Fruit fly (Drosophila melanogaster) whole organism: ENCODE measurements around the gene pon.

ENCODE experiments used
- CG8478 ChIP-seq: fragments of >200 bp; optimal IDR thresholded peaks from 2 replicates; lab custom pipeline; 2018; ENCODE audit warnings: inconsistent platforms
- Dll ChIP-seq: fragments of >200 bp; optimal IDR thresholded peaks from 2 replicates; lab custom pipeline; 2017
- EcR ChIP-seq, 2 experiments: fragments of >200 bp; optimal IDR thresholded peaks; 2 replicates each; lab custom pipeline; 2017; ENCODE audit warnings: missing biosample characterization in 2 of 2, missing genetic modification characterization in 2 of 2, missing genetic modification reagents in 2 of 2
- pan ChIP-seq: fragments of >200 bp; optimal IDR thresholded peaks from 2 replicates; lab custom pipeline; 2017
- psq ChIP-seq: fragments of >200 bp; optimal IDR thresholded peaks from 2 replicates; lab custom pipeline; 2017
- usp ChIP-seq: fragments of >200 bp; optimal IDR thresholded peaks from 2 replicates; lab custom pipeline; 2017; ENCODE audit warnings: missing biosample characterization, missing genetic modification characterization, mixed read lengths

Gene pon

dm6 chrX:4609737-4610136, 26.4 kb upstream of the pon start:
- TF ChIP-seq Dll, result no peak
- no peak for TF ChIP-seq CG8478 (lab: Kevin White, UChicago)
- no peak for TF ChIP-seq psq (lab: Kevin White, UChicago)
- TF ChIP-seq EcR (GFP tag; optimal IDR thresholded peaks at IDR 0.05; lab: Kevin White, UChicago), result no peak
- no peak for TF ChIP-seq usp (GFP tag; lab: Kevin White, UChicago)
- no peak for TF ChIP-seq pan (lab: Kevin White, UChicago)

- TF ChIP-seq pan (lab: Kevin White, UChicago) (no peak), psq (lab: Kevin White, UChicago) (no peak), Dll (no peak), CG8478 (lab: Kevin White, UChicago) (no peak), usp (GFP tag; lab: Kevin White, UChicago) (no peak), EcR (GFP tag; optimal IDR thresholded peaks at IDR 0.05; lab: Kevin White, UChicago) (no peak)
Observed at dm6 chrX:4610481-4610880, 25.6 kb upstream of the pon start.

dm6 chrX:4612454-4612853, 23.7 kb upstream of the pon start:
- TF ChIP-seq Dll (no peak), usp (GFP tag; lab: Kevin White, UChicago) (no peak), psq (lab: Kevin White, UChicago) (no peak), EcR (GFP tag; optimal IDR thresholded peaks at IDR 0.05; lab: Kevin White, UChicago) (no peak), pan (lab: Kevin White, UChicago) (no peak), CG8478 (lab: Kevin White, UChicago) (no peak)

dm6 chrX:4613613-4614012, 22.5 kb upstream of the pon start:
- TF ChIP-seq psq (lab: Kevin White, UChicago) (no peak), pan (lab: Kevin White, UChicago) (no peak), EcR (GFP tag; optimal IDR thresholded peaks at IDR 0.05; lab: Kevin White, UChicago) (no peak)

- no peak for TF ChIP-seq pan (lab: Kevin White, UChicago)
- no peak for TF ChIP-seq CG8478 (lab: Kevin White, UChicago)
- no peak for TF ChIP-seq usp (GFP tag; lab: Kevin White, UChicago)
- no peak for TF ChIP-seq Dll
- TF ChIP-seq EcR (GFP tag; optimal IDR thresholded peaks at IDR 0.05; lab: Kevin White, UChicago), result no peak
- no peak for TF ChIP-seq psq (lab: Kevin White, UChicago)
Observed at dm6 chrX:4614325-4614724, 21.8 kb upstream of the pon start.

- no peak for TF ChIP-seq Dll
- no peak for TF ChIP-seq usp (GFP tag; lab: Kevin White, UChicago)
- TF ChIP-seq pan (lab: Kevin White, UChicago), result no peak
Observed at dm6 chrX:4614945-4615344, 21.2 kb upstream of the pon start.

- no peak for TF ChIP-seq psq (lab: Kevin White, UChicago)
Observed at dm6 chrX:4615684-4616292, 20.3 kb upstream of the pon start.

dm6 chrX:4616865-4617669, 19.1 kb upstream of the pon start, which contains the start of gene peb:
Gene peb (plus strand): TSS chrX:4617564.
- TF ChIP-seq Dll (peak; percentile 87), psq (lab: Kevin White, UChicago) (no peak)

- no peak for TF ChIP-seq psq (lab: Kevin White, UChicago)
- no peak for TF ChIP-seq Dll
- no peak for TF ChIP-seq CG8478 (lab: Kevin White, UChicago)
- no peak for TF ChIP-seq usp (GFP tag; lab: Kevin White, UChicago)
- TF ChIP-seq pan (lab: Kevin White, UChicago), result no peak
- TF ChIP-seq EcR (GFP tag; optimal IDR thresholded peaks at IDR 0.05; lab: Kevin White, UChicago), result no peak
Observed at dm6 chrX:4618869-4619268, 17.2 kb upstream of the pon start.

dm6 chrX:4627160-4627559, 9.0 kb upstream of the pon start:
- TF ChIP-seq CG8478 (lab: Kevin White, UChicago) (no peak), pan (lab: Kevin White, UChicago) (no peak), EcR (GFP tag; optimal IDR thresholded peaks at IDR 0.05; lab: Kevin White, UChicago) (no peak), usp (GFP tag; lab: Kevin White, UChicago) (no peak)

- TF ChIP-seq Dll, result no peak
- no peak for TF ChIP-seq usp (GFP tag; lab: Kevin White, UChicago)
- TF ChIP-seq CG8478 (lab: Kevin White, UChicago), result no peak
- no peak for TF ChIP-seq psq (lab: Kevin White, UChicago)
- no peak for TF ChIP-seq EcR (GFP tag; optimal IDR thresholded peaks at IDR 0.05; lab: Kevin White, UChicago)
- no peak for TF ChIP-seq pan (lab: Kevin White, UChicago)
Observed at dm6 chrX:4630836-4631235, 5.3 kb upstream of the pon start, which contains the start of gene Alms1b. Gene Alms1b (minus strand): TSS chrX:4630936.

dm6 chrX:4643887-4644286, 7.8 kb downstream of the pon start, which contains the start of gene CG3081:
Gene CG3081 (minus strand): TSS chrX:4643987.
- TF ChIP-seq psq (lab: Kevin White, UChicago) (no peak), pan (lab: Kevin White, UChicago) (no peak), EcR (GFP tag; optimal IDR thresholded peaks at IDR 0.05; lab: Kevin White, UChicago) (no peak), CG8478 (lab: Kevin White, UChicago) (no peak), Dll (no peak), usp (GFP tag; lab: Kevin White, UChicago) (no peak)
